Fruit fly (Drosophila melanogaster) whole organism: ENCODE data around the gene Gclc.
A peak's percentile ranks its signal among the peaks of the same experiment; 100 is the strongest.

Experiments used
- Dll ChIP-seq: fragments of >200 bp; optimal IDR thresholded peaks from 2 replicates; lab custom pipeline; 2017
- EcR ChIP-seq, 2 experiments: fragments of >200 bp; optimal IDR thresholded peaks; 2 replicates each; lab custom pipeline; 2017; ENCODE audit warnings: missing biosample characterization in 2 of 2, missing genetic modification characterization in 2 of 2, missing genetic modification reagents in 2 of 2

DNA sequence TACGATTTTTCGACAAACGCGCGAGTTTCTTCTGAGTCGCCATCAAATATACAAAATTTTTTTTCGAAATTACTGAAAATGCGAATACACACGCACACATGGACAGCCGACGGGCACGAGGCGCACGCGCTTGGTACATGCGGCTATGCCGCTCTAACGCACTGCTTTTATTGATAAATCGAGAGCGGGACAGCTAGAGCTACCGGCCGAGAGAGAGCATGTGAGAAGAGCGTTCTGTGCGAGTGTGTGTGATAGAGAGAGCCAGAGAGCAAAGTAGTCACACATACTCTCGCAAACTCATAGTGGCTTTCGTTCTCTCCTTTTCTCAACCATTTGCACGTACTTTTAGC, 55.1 kb downstream of the Gclc start:
- TF ChIP-seq Dll (peak; percentile 92), EcR (GFP tag; optimal IDR thresholded peaks at IDR 0.05; lab: Kevin White, UChicago) (no peak)
